Fruit fly (Drosophila melanogaster) S2 (cell line): ENCODE measurements around the gene CHKov2.

Source experiments
- CG8478 ChIP-seq: fragments of >200 bp; optimal IDR thresholded peaks from 2 replicates; lab custom pipeline; 2018
- CTCF ChIP-seq, 2 experiments: fragments of >200 bp; optimal IDR thresholded peaks; 2 replicates each; lab custom pipeline; 2018

DNA sequence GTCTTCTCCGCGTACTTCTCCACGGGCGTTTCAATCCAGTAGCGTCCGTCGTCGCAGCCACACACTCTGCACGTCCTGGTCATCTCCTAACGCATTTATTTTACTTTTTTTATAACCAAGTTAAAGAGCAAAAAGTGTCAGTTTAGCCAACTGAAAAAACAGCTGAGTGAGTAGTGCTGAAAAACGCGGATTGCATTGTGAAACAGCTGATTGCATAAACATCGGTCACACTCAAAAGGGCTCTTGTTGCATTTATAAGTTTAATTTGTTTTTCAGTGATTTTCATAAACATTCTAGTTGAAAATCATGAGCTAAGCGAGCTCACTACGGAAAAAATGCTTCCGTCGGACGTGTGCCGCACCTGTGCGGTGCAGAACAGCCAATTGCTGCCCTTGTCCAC is 4.1 kb upstream of the CHKov2 start, which contains the start of the genes CG10669 and CG11902:
- no peak for TF ChIP-seq CG8478 (lab: Kevin White, UChicago)
- no peak for TF ChIP-seq CTCF (optimal IDR thresholded peaks at IDR 0.05; lab: Kevin White, UChicago)
